Worm (Caenorhabditis elegans) whole organism, late embryonic: ENCODE measurements around the gene W05H5.1.

Experiments
- ceh-2 ChIP-seq: sonication (generic microtip); optimal IDR thresholded peaks from 2 replicates; lab custom pipeline; 2016; ENCODE audit warnings: missing genotype, missing genetic modification characterization, missing compliant biosample characterization
- elt-2 ChIP-seq: sonication (generic microtip); optimal IDR thresholded peaks from 2 replicates; lab custom pipeline; 2016; ENCODE audit warnings: missing genetic modification reagents, missing genetic modification characterization, missing compliant biosample characterization
- pha-4 ChIP-seq: fragments of 150-350 bp; optimal IDR thresholded peaks from 2 replicates; lab custom pipeline; 2018; ENCODE audit warnings: missing biosample characterization, missing genetic modification reagents, missing genetic modification characterization
- ref-2 ChIP-seq: sonication (generic microtip); optimal IDR thresholded peaks from 2 replicates; lab custom pipeline; 2016; ENCODE audit warnings: missing genetic modification characterization, missing compliant biosample characterization

ce11 chrII:12408717-12409116 is 35.9 kb downstream of the W05H5.1 start, which contains the start of gene sre-31:
- no peak for TF ChIP-seq elt-2 (tag; lab: Kevin White, UChicago)
- no peak for TF ChIP-seq ceh-2 (tag; lab: Kevin White, UChicago)
- no peak for TF ChIP-seq ref-2 (tag; lab: Kevin White, UChicago)
- no peak for TF ChIP-seq pha-4 (tag; lab: Kevin White, UChicago)
